Worm (Caenorhabditis elegans): ENCODE measurements around the gene F53A3.1.

- no peak for TF ChIP-seq snpc-4 (tag; optimal IDR thresholded peaks at IDR 0.05)
- TF ChIP-seq ceh-82 (tag; optimal IDR thresholded peaks at IDR 0.05): no peak
- no peak for TF ChIP-seq lin-39 (tag; optimal IDR thresholded peaks at IDR 0.05)
- TF ChIP-seq lsy-2 (tag; optimal IDR thresholded peaks at IDR 0.05): no peak
- no peak for TF ChIP-seq ama-1 (optimal IDR thresholded peaks at IDR 0.05)
- no peak for TF ChIP-seq lin-13 (GFP tag; optimal IDR thresholded peaks at IDR 0.05)
Measured at ce11 chrIII:1969802-1970201, 26.4 kb upstream of the F53A3.1 start, which contains the start of gene moa-1.
